Fruit fly (Drosophila melanogaster) whole organism, embryonic: ENCODE measurements around the gene Wsck.

Experiments
- CG12769 ChIP-seq: fragments of 200-800 bp; sonication (Bioruptor generic); optimal IDR thresholded peaks from 2 replicates; lab custom pipeline; 2019; ENCODE audit warnings: missing biosample characterization, mild to moderate bottlenecking, missing genetic modification characterization, moderate library complexity
- CG17328 ChIP-seq: fragments of 200-800 bp; sonication (Bioruptor generic); IDR thresholded peaks from 2 replicates; pipeline ENCODE4 v1.3.6; 2022; ENCODE audit warnings: missing biosample characterization, missing genetic modification characterization
- CG9876 ChIP-seq: fragments of 200-800 bp; sonication (Bioruptor generic); optimal IDR thresholded peaks from 2 replicates; lab custom pipeline; 2016; ENCODE audit warnings: missing biosample characterization, missing genetic modification characterization
- H15 ChIP-seq: fragments of 200-800 bp; sonication (Bioruptor generic); IDR thresholded peaks from 3 replicates; pipeline ENCODE4 v1.3.6; 2022; ENCODE audit warnings: missing biosample characterization, missing genetic modification characterization
- crol ChIP-seq: fragments of 200-800 bp; sonication (Bioruptor generic); IDR thresholded peaks from 2 replicates; pipeline ENCODE4 v1.3.6; 2022; ENCODE audit warnings: missing biosample characterization, missing genetic modification characterization
- dm ChIP-seq: fragments of 200-800 bp; sonication (Bioruptor generic); optimal IDR thresholded peaks from 3 replicates; lab custom pipeline; 2016; ENCODE audit warnings: missing biosample characterization, missing genetic modification characterization
- lmd ChIP-seq: fragments of 200-800 bp; sonication (Bioruptor generic); IDR thresholded peaks from 2 replicates; pipeline ENCODE4 v1.3.6; 2022; ENCODE audit warnings: missing biosample characterization, missing genetic modification characterization
- phol ChIP-seq: fragments of 200-800 bp; sonication (Bioruptor generic); optimal IDR thresholded peaks from 3 replicates; lab custom pipeline; 2018; ENCODE audit warnings: missing biosample characterization, mild to moderate bottlenecking, missing genetic modification characterization, moderate library complexity
- tap ChIP-seq: fragments of 200-800 bp; optimal IDR thresholded peaks from 3 replicates; lab custom pipeline; 2019; ENCODE audit warnings: missing biosample characterization, mild to moderate bottlenecking, missing genetic modification characterization, moderate library complexity

DNA sequence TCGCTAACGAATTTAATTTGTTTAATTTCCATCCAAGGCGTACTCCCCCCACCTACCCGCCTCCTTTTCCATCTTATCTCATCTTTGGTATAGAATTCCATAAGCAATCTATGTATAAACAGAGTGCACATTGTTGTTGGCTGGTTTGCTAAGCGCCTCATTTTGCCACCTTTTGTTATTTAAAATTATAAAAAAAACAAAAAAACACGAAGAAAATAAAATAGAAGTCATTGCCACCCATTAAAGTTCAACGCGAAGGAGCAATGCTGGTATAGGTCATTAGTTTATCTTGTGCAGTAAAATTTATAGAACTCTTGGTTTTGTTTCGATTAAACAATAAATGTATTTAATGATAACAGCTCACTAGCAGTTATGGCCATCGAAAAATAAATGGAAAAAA lies 4.4 kb upstream of the Wsck start:
- no peak for TF ChIP-seq CG9876 (GFP tag; lab: Kevin White, UChicago)
- TF ChIP-seq lmd (GFP tag; lab: Robert Waterston, UW) = no peak
- TF ChIP-seq CG17328 = no peak
- TF ChIP-seq tap = no peak
- TF ChIP-seq dm (GFP tag; lab: Kevin White, UChicago) = no peak
- no peak for TF ChIP-seq phol (tag; lab: Kevin White, UChicago)
- TF ChIP-seq CG12769 (tag; lab: Kevin White, UChicago) = no peak
- TF ChIP-seq crol (GFP tag; lab: Robert Waterston, UW) = no peak
- no peak for TF ChIP-seq H15 (GFP tag; lab: Robert Waterston, UW)
